Fruit fly (Drosophila melanogaster): Measurements from ENCODE around the gene Hex-A.
A peak's percentile ranks its signal among the peaks of the same experiment; 100 is the strongest.

The Hex-A gene

DNA sequence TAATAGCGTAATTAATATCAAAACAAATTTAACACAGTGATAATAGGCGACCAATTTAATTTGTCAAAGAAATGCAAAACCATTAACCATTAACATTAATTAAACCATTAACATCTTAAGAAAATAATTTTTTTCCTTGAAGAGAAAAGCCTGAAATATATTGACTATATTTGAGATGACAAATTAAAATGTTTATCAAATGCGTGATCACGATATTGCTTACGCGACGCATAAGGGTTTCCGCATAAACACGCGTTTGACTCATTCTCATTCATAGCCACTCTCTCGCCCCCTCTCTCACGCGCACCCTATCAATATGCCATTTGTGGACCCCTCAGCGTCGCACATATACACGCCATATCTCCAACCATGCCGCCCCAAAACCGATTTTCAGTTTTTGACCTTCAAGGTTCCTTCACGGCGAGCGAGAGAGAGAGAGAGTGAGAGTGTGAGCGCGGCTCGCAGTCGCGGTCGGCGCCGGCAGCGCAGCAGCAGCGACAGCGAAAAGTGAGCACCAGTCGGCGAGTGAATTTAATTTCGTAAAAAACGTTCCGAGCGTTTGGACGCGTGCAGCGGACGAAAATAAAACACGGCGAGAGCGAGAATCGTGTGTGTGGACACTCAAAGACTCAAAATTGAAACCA is at the start of gene Hex-A (continued):
- TF ChIP-seq dati (GFP tag; IDR thresholded peaks at IDR 0.05): peak; percentile 73
- TF ChIP-seq bcd (GFP tag; optimal IDR thresholded peaks at IDR 0.05): peak; percentile 96
- peak; percentile 83 for TF ChIP-seq Hr3 (GFP tag; optimal IDR thresholded peaks at IDR 0.05)
- peak; percentile 38; the same call in 1 of the 3 replicates for TF ChIP-seq CG2199 (GFP tag; IDR thresholded peaks at IDR 0.05)
- TF ChIP-seq H15 (GFP tag; IDR thresholded peaks at IDR 0.05): peak; percentile 70
- TF ChIP-seq CG6765 (GFP tag; optimal IDR thresholded peaks at IDR 0.05): peak; percentile 98
- TF ChIP-seq kay (GFP tag; optimal IDR thresholded peaks at IDR 0.05): peak; percentile 96
- peak; percentile 82 for TF ChIP-seq pnt (GFP tag; optimal IDR thresholded peaks at IDR 0.05)
- peak; percentile 51 for TF ChIP-seq CG4404 (GFP tag; IDR thresholded peaks at IDR 0.05)
- TF ChIP-seq ftz-f1 (GFP tag; optimal IDR thresholded peaks at IDR 0.05): peak; percentile 99
- TF ChIP-seq CG6654 (GFP tag; optimal IDR thresholded peaks at IDR 0.05): peak; percentile 86
- TF ChIP-seq Drgx (GFP tag; IDR thresholded peaks at IDR 0.05): peak; percentile 88
- TF ChIP-seq mld (GFP tag; IDR thresholded peaks at IDR 0.05; ENCODE audit: partially characterized antibody): no peak
- peak; percentile 2 to 84 for TF ChIP-seq insv (GFP tag; optimal IDR thresholded peaks at IDR 0.05)
- peak; percentile 91 for TF ChIP-seq sob (GFP tag; IDR thresholded peaks at IDR 0.05)
- TF ChIP-seq nerfin-2 (GFP tag; IDR thresholded peaks at IDR 0.05; ENCODE audit: partially characterized antibody): no peak
- peak; percentile 41 for TF ChIP-seq ac (GFP tag; optimal IDR thresholded peaks at IDR 0.05)
- peak; percentile 97 for TF ChIP-seq Bteb2 (GFP tag; optimal IDR thresholded peaks at IDR 0.05)
- peak; percentile 94 for TF ChIP-seq CG3847 (GFP tag; IDR thresholded peaks at IDR 0.05)
- peak; percentile 59 for TF ChIP-seq Poxn (GFP tag; IDR thresholded peaks at IDR 0.05)
- TF ChIP-seq CG13624 (GFP tag; optimal IDR thresholded peaks at IDR 0.05): peak; percentile 96
- TF ChIP-seq salm (tag; optimal IDR thresholded peaks at IDR 0.05): peak; percentile 96
- TF ChIP-seq mirr (GFP tag; optimal IDR thresholded peaks at IDR 0.05): peak; percentile 96
- TF ChIP-seq Dref (GFP tag; IDR thresholded peaks at IDR 0.05): no peak
- peak; percentile 74 for TF ChIP-seq Doc2 (GFP tag; IDR thresholded peaks at IDR 0.05)
- TF ChIP-seq CG3163 (GFP tag; optimal IDR thresholded peaks at IDR 0.05): peak; percentile 76
- peak; percentile 97 for TF ChIP-seq crol (GFP tag; IDR thresholded peaks at IDR 0.05)
- TF ChIP-seq CG8388 (GFP tag; optimal IDR thresholded peaks at IDR 0.05): peak; percentile 95
- TF ChIP-seq ewg (GFP tag; optimal IDR thresholded peaks at IDR 0.05): peak; percentile 89
- TF ChIP-seq NC2α (GFP tag; optimal IDR thresholded peaks at IDR 0.05): peak; percentile 88
- no peak for TF ChIP-seq hth (optimal IDR thresholded peaks at IDR 0.05)
- TF ChIP-seq Hsf (GFP tag; optimal IDR thresholded peaks at IDR 0.05): peak; percentile 96
- peak; percentile 97 for TF ChIP-seq CG18619 (GFP tag; optimal IDR thresholded peaks at IDR 0.05)
- peak; percentile 99 for TF ChIP-seq CG15011 (GFP tag; optimal IDR thresholded peaks at IDR 0.05)
- TF ChIP-seq CG4282 (GFP tag; optimal IDR thresholded peaks at IDR 0.05): peak; percentile 35
- TF ChIP-seq ERR (GFP tag; optimal IDR thresholded peaks at IDR 0.05): peak; percentile 99
- no peak for TF ChIP-seq D (optimal IDR thresholded peaks at IDR 0.05)
- peak; percentile 95 for TF ChIP-seq D (GFP tag; optimal IDR thresholded peaks at IDR 0.05)
- peak; percentile 88 for TF ChIP-seq Mes4 (GFP tag; optimal IDR thresholded peaks at IDR 0.05)
- TF ChIP-seq CG12155 (GFP tag; optimal IDR thresholded peaks at IDR 0.05): peak; percentile 81
- peak; percentile 84 for TF ChIP-seq NC2β (GFP tag; optimal IDR thresholded peaks at IDR 0.05)
- TF ChIP-seq CG9932 (GFP tag; IDR thresholded peaks at IDR 0.05): peak; percentile 85
- peak; percentile 91 for TF ChIP-seq Ada2b (GFP tag; IDR thresholded peaks at IDR 0.05)
- TF ChIP-seq tio (GFP tag; optimal IDR thresholded peaks at IDR 0.05): peak; percentile 85
- peak; percentile 85 for TF ChIP-seq CG7357 (GFP tag; IDR thresholded peaks at IDR 0.05)
- peak; percentile 92 for TF ChIP-seq zfh2 (GFP tag; optimal IDR thresholded peaks at IDR 0.05)
- TF ChIP-seq sug (tag; optimal IDR thresholded peaks at IDR 0.05): peak; percentile 98
- peak; percentile 16 for TF ChIP-seq Dp (GFP tag; optimal IDR thresholded peaks at IDR 0.05)
- TF ChIP-seq CG17361 (GFP tag; IDR thresholded peaks at IDR 0.05): peak; percentile 96
- peak; percentile 82 for TF ChIP-seq peb (GFP tag; IDR thresholded peaks at IDR 0.05)
- TF ChIP-seq slp2 (GFP tag; optimal IDR thresholded peaks at IDR 0.05): peak; percentile 92
- TF ChIP-seq Elba2 (GFP tag; optimal IDR thresholded peaks at IDR 0.05): no peak

Data from whole organism, embryonic.